Worm (Caenorhabditis elegans) whole organism, L1 larva: ENCODE results near the gene R05A10.7.

Source experiments
- ceh-82 ChIP-seq, 3 experiments: fragments of 150-350 bp in 1 of 3; sonication (generic microtip) in 2 of 3; optimal IDR thresholded peaks; 2 replicates each; lab custom pipeline; 2014 to 2017; ENCODE audit warnings: missing biosample characterization in 3 of 3, missing genetic modification characterization in 3 of 3
- egl-27 ChIP-seq, 2 experiments: fragments of 150-350 bp in 1 of 2; sonication (generic microtip); optimal IDR thresholded peaks; 3 replicates each; lab custom pipeline; 2017 to 2018; ENCODE audit warnings: missing biosample characterization in 2 of 2, missing genetic modification characterization in 2 of 2, missing genetic modification reagents in 2 of 2
- elt-2 ChIP-seq: sonication (generic microtip); optimal IDR thresholded peaks from 2 replicates; lab custom pipeline; 2016; ENCODE audit warnings: missing genetic modification characterization, mild to moderate bottlenecking, inconsistent platforms, missing compliant biosample characterization, missing genetic modification reagents
- pag-3 ChIP-seq: sonication (generic microtip); optimal IDR thresholded peaks from 2 replicates; lab custom pipeline; 2017; ENCODE audit warnings: missing genetic modification characterization, mild to moderate bottlenecking, missing compliant biosample characterization, antibody characterized with exemption, borderline replicate concordance; ENCODE audit not compliant: insufficient read depth
- unc-98 ChIP-seq: fragments of 200-800 bp; sonication (Bioruptor generic); IDR thresholded peaks from 2 replicates; pipeline ENCODE4 v1.3.6; 2022; ENCODE audit warnings: missing genetic modification characterization, missing compliant biosample characterization

ce11 chrIV:14182077-14182476 is 19.4 kb upstream of the R05A10.7 start, which contains the start of gene R05A10.1:
- no peak for TF ChIP-seq ceh-82 (tag; optimal IDR thresholded peaks at IDR 0.05; lab: Kevin White, UChicago)
- no peak for TF ChIP-seq pag-3 (tag; lab: Kevin White, UChicago)
- no peak for TF ChIP-seq unc-98
- no peak for TF ChIP-seq egl-27 (tag; optimal IDR thresholded peaks at IDR 0.05; lab: Kevin White, UChicago)
- no peak for TF ChIP-seq elt-2 (tag; lab: Kevin White, UChicago)
